Fruit fly (Drosophila melanogaster): ENCODE measurements around the gene CG33773.
A peak's percentile ranks its signal among the peaks of the same experiment; 100 is the strongest.

The CG33773 gene

DNA sequence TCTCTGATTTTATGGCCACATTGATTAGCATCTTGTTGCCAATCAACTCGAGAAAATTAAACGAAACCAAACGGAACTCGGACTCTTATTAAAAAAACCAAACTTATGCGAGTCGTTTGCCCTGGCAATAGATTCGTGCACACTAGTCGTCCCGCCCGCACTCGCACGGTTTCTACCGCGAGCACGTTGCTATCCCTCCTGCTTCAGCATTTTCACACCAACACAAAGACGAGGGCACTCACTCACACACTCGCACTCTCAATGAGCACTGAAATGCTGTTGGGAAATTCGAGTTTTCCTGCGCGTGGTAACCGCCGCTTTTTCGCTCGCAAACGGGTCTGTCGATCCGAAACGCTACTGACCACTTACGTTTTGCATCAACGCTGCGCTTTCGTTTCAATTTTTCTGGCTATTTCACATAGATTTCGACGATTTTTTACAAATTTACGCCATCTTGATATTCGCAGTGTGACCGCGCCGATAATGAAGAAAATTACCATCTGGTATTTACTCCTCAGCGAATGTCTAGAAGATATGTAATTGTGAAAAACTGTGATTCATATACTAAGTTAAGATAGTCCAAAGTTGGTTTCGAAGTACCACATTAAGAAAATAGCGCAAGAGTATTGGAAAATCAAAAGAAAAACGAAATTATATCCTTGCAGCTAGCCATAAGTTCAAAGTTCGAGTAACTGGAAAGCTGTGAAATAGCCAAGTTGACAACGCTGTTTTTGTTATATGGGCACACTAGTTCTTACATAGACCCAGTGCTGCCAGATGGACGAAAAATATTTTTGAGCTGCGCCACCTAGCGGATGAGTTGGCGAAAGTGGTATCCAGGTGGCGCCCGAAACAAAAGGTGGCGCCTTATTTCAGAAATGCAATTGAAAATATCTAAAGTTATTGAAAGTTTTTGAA is 25.8 kb downstream of the CG33773 start, which contains the start of gene dco:
dco (minus strand) TSS at position 503 of the 918 bp plus-strand sequence.
- peak; percentile 41 for TF ChIP-seq CG17801 (GFP tag; optimal IDR thresholded peaks at IDR 0.05; ENCODE audit: partially characterized antibody)

DNA sequence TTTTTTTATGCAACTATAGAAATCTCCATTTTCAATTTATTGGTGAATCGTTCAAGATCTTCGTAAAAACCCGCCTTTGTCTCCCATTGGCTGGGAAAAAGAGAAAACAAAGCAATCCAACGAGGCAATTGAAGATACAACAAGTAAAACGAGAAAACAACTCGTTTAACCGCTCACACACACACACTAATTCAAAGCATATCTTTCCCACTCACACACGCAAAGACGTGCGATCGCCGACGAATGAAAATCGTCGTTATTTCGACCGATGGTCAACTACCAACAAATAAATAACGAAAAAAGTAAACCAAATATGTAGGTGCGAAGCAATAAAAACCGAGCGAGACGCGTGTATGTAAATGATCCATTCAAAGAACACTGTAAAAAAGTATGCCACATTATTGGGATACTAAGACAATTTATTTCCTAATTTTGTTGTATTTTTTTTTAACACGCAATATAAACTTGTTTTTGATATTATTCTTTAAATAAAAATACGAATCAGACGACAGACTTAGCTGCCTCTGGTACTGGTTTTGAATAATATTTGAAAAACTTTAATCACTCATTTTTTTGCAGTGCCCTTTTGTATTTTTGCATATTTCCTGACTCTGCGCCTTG is 27.3 kb downstream of the CG33773 start:
- TF ChIP-seq CG17801 (GFP tag; optimal IDR thresholded peaks at IDR 0.05; ENCODE audit: partially characterized antibody), result peak; percentile 88

DNA sequence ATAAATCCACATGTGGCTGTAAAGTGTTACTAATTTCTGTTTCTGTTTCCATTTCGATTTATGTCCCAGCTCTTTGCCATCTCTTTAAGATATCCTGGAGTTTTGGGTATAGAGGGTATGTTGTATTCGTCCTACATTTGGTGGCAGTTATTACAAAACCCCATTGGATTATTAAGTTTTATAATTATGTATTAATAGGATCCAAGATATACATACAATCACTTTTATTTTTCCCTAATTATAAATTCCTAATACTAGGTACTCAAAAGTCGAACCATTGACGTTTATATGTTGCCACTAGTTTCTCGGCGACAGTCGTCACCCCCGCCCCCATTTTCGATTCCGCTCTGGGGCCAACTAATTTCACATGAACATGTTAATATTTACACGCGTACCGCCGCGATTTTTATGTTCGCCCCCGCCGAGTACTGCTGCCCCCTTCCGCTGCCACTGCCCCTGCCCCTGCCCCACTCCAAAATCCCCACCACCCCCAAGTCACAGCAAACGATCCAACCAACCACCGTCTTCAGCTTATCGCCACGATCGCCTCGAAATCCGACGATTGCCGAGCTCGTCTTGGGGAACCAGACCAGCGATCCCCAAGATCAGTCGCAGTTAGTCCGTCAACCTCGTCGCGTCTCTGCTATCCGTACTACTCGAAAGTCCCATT is 29.6 kb downstream of the CG33773 start, which contains the start of gene Sox100B:
Sox100B (plus strand) TSS at position 601 of the 670 bp plus-strand sequence.
- no peak for TF ChIP-seq CG17801 (GFP tag; optimal IDR thresholded peaks at IDR 0.05; ENCODE audit: partially characterized antibody)

DNA sequence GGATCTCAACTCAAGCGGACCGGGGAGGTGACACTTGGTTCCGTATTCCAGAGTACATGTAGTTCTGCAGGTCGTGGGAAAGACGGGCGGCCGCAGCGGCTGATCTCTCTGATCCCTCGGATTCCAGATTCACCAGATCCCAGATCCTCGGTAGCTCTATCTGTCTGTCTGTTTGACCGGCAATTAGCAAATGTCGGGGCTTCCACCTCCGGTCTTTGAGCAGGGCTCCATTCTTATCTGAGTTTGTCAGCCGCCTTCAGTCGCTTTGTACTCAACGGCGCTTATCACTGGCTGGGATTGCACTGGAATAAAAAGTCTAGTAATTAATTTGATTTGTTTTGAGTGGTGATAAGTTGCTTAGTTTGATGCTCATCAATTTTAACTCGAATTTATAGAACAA is 31.2 kb downstream of the CG33773 start:
- no peak for TF ChIP-seq CG17801 (GFP tag; optimal IDR thresholded peaks at IDR 0.05; ENCODE audit: partially characterized antibody)

DNA sequence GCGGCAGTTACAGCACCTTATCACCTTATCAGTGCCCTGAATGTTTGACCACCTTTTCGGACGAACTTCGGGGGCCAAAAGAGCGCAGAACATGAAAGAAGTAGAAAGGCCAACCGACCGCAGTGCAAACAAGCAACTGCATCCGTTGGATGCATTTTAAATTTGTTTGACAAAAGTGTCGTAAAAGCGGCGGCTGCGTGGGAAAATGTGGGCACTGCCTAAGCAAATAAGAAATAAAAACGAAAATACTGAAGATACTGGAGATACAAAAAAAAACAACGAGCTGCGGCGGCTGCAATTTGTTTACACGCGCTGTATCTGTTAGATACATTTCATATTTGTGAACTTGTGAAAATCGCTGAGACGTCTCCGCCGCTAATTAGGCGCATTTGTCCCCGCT is 35.6 kb downstream of the CG33773 start:
- no peak for TF ChIP-seq CG17801 (GFP tag; optimal IDR thresholded peaks at IDR 0.05; ENCODE audit: partially characterized antibody)

All from ovary, adult (tissue).